Worm (Caenorhabditis elegans) whole organism, L4/young adult: ENCODE measurements around the gene F14D7.14.

Experiments used
- W03F9.2 ChIP-seq: fragments of 150-350 bp; optimal IDR thresholded peaks from 2 replicates; lab custom pipeline; 2014; ENCODE audit warnings: missing biosample characterization, missing genetic modification characterization
- dao-5 ChIP-seq: sonication (generic microtip); optimal IDR thresholded peaks from 2 replicates; lab custom pipeline; 2016; ENCODE audit warnings: missing genotype, missing genetic modification characterization, moderate library complexity, missing compliant biosample characterization
- him-1 ChIP-seq: sonication (generic microtip); optimal IDR thresholded peaks from 2 replicates; lab custom pipeline; 2016; ENCODE audit warnings: missing genotype, missing genetic modification reagents, missing genetic modification characterization, missing compliant biosample characterization

Gene F14D7.14

DNA sequence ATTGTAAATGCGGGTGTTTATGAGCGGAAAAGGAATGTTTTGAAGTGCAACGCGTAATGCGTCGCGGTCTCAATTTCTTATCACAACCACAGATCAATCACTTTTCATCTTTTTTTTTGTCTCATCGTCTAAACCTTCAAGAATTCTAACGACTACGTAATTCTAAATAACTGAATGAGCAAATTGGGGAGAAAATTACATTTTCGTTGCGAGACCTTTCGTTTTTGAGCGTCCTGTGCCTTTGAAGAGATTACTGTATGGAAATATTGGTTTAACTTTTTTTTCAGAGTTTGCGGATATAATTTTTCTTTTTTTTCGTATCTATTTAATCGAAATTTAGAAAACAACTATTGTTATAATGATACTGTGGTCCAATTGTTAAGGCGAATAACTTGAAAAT, 40.8 kb downstream of the F14D7.14 start:
- TF ChIP-seq W03F9.2 (tag; lab: Kevin White, UChicago) = no peak

- TF ChIP-seq W03F9.2 (tag; lab: Kevin White, UChicago) (peak; percentile 67), dao-5 (no peak), him-1 (tag; lab: Kevin White, UChicago) (peak; percentile 50)
Observed at ce11 chrV:14350949-14351348, 41.2 kb downstream of the F14D7.14 start.

ce11 chrV:14351629-14352028, 41.9 kb downstream of the F14D7.14 start, which contains the start of gene vha-13:
vha-13 (plus strand) TSS chrV:14351709.
- no peak for TF ChIP-seq him-1 (tag; lab: Kevin White, UChicago)
- no peak for TF ChIP-seq dao-5
- TF ChIP-seq W03F9.2 (tag; lab: Kevin White, UChicago) = no peak

- TF ChIP-seq him-1 (tag; lab: Kevin White, UChicago) = no peak
- TF ChIP-seq W03F9.2 (tag; lab: Kevin White, UChicago) = no peak
- no peak for TF ChIP-seq dao-5
Observed at ce11 chrV:14352032-14352431, 42.3 kb downstream of the F14D7.14 start.

ce11 chrV:14354258-14354877, 44.6 kb downstream of the F14D7.14 start, which contains the start of gene Y49A3A.3:
Y49A3A.3 (plus strand) TSS chrV:14354410.
- no peak for TF ChIP-seq him-1 (tag; lab: Kevin White, UChicago)
- TF ChIP-seq dao-5 = peak; percentile 71
- TF ChIP-seq W03F9.2 (tag; lab: Kevin White, UChicago) = no peak

- peak; percentile 53 for TF ChIP-seq him-1 (tag; lab: Kevin White, UChicago)
- no peak for TF ChIP-seq dao-5
- peak; percentile 89 for TF ChIP-seq W03F9.2 (tag; lab: Kevin White, UChicago)
Observed at ce11 chrV:14355738-14356368, 46.1 kb downstream of the F14D7.14 start, which contains the start of gene cyn-1. cyn-1 (plus strand) TSS chrV:14356076.

ce11 chrV:14358577-14358976, 48.8 kb downstream of the F14D7.14 start, which contains the start of gene Y49A3A.4:
Y49A3A.4 (minus strand) TSS chrV:14358890.
- TF ChIP-seq him-1 (tag; lab: Kevin White, UChicago) = no peak
- TF ChIP-seq dao-5 = no peak
- no peak for TF ChIP-seq W03F9.2 (tag; lab: Kevin White, UChicago)
